Fruit fly (Drosophila melanogaster): ENCODE data around the gene a5.

a5 gene

DNA sequence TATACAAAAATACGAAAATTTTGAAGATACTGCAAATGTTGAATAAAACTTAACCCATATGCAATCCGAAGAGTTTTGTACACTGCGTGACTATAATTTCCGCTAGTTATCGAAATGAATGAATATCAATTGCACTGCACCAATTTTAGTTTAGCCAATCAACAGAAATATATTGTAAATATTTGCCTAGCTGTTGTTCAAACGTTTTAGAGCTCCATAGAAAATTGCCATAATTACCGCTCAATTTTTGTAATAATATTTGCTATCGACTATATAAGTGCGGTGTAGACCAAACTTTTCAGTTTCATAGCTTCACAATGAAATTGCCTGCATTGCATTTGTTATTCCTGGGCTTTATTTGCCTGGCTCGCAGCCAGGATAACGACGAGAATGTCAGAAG, at the start of gene a5:
Gene a5, plus strand, starts transcription at position 301 of the 400 bp plus-strand sequence.
- no peak for TF ChIP-seq insv (optimal IDR thresholded peaks at IDR 0.05)

DNA sequence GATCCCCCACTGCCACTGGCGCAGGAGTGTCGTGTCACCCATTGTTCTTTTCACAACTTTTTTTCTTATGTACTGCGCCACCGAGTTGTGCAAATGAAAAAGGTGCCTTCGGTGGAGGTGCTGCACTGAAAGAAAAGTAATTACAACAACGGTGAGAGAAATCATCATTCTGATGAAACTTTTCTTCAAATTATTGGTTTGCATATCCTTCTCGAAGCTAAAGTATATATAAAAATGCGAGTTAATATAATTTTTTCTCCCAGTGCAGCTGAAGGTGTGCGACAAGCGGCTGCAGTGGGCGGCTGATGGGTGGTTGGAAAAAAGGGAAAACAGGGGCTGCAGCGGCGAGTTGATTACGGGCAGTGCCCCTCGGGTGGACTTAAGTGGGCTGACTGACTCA, 16.6 kb upstream of the a5 start:
- TF ChIP-seq ttk (optimal IDR thresholded peaks at IDR 0.05) = no peak
- TF ChIP-seq Myc (optimal IDR thresholded peaks at IDR 0.05) = no peak
- TF ChIP-seq Sin3A (optimal IDR thresholded peaks at IDR 0.05) = no peak
- TF ChIP-seq insv (optimal IDR thresholded peaks at IDR 0.05) = no peak
- no peak for TF ChIP-seq psq (optimal IDR thresholded peaks at IDR 0.05)
- no peak for TF ChIP-seq h (optimal IDR thresholded peaks at IDR 0.05)

DNA sequence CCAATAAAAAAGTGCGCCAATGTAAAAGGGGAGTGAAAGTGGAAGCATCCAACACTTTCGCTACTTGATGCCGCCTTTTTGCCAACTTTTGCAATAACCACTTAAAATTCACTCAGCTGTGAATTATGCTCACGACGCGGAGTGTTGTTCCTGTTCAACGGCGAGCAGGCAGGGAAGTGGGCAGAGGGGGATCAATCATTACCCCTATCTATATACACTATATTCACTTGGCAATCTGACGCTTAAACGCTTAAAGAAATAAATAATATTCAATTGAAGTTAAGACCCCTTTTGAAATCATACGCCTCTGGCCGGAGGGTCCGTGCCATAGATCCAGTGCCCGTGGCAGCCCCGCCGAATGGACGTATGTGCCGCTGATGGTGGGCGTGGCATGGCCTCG, 13.7 kb upstream of the a5 start:
- no peak for TF ChIP-seq h (optimal IDR thresholded peaks at IDR 0.05)
- no peak for TF ChIP-seq insv (optimal IDR thresholded peaks at IDR 0.05)
- TF ChIP-seq psq (optimal IDR thresholded peaks at IDR 0.05) = no peak
- no peak for TF ChIP-seq Sin3A (optimal IDR thresholded peaks at IDR 0.05)
- TF ChIP-seq ttk (optimal IDR thresholded peaks at IDR 0.05) = no peak
- TF ChIP-seq Myc (optimal IDR thresholded peaks at IDR 0.05) = no peak

DNA sequence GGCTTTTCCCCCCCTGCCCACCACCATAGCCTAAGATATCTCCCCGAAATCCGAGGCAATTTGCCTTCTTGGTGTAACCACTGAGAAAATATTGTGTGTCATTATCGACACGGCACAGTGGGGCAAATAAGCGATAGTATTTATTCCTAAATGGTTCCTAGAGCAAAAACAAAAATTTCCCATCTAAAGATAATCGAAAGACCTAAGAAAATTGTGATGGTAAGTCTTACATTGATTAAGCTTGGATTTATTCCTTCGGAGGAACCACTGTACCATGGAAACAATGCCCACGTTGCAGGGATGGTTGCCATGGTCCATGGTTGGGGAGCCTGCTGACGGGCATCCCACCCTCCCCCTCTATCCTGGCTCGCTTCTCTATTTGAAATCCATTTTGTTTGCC, 12.5 kb upstream of the a5 start:
- TF ChIP-seq psq (optimal IDR thresholded peaks at IDR 0.05) = no peak
- no peak for TF ChIP-seq Myc (optimal IDR thresholded peaks at IDR 0.05)
- no peak for TF ChIP-seq Sin3A (optimal IDR thresholded peaks at IDR 0.05)
- no peak for TF ChIP-seq ttk (optimal IDR thresholded peaks at IDR 0.05)
- no peak for TF ChIP-seq insv (optimal IDR thresholded peaks at IDR 0.05)
- no peak for TF ChIP-seq h (optimal IDR thresholded peaks at IDR 0.05)

DNA sequence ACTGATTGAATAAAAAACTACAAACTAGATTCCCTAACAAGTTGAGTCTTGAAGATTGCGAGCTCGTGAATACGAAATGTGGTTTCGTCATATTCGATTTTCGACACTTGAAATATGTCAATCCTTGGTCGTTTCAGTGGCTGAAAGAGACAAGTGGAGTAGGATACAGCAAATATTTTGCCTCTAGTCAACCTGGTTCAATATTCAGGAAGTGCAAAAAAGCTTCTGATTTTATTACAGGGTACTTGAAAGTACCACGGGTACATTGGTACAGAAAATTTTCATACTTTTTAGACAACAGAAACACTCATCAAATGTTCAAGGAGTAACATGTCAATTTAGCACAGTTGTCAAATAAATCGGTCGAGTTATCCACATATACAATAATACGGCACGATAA, 4.9 kb downstream of the a5 start, which contains the start of gene CG5440:
Gene CG5440, plus strand, starts transcription at position 301 of the 400 bp plus-strand sequence.
- TF ChIP-seq h (optimal IDR thresholded peaks at IDR 0.05) = no peak
- TF ChIP-seq ttk (optimal IDR thresholded peaks at IDR 0.05) = no peak
- TF ChIP-seq psq (optimal IDR thresholded peaks at IDR 0.05) = no peak
- no peak for TF ChIP-seq Sin3A (optimal IDR thresholded peaks at IDR 0.05)
- TF ChIP-seq Myc (optimal IDR thresholded peaks at IDR 0.05) = no peak
- no peak for TF ChIP-seq insv (optimal IDR thresholded peaks at IDR 0.05)

DNA sequence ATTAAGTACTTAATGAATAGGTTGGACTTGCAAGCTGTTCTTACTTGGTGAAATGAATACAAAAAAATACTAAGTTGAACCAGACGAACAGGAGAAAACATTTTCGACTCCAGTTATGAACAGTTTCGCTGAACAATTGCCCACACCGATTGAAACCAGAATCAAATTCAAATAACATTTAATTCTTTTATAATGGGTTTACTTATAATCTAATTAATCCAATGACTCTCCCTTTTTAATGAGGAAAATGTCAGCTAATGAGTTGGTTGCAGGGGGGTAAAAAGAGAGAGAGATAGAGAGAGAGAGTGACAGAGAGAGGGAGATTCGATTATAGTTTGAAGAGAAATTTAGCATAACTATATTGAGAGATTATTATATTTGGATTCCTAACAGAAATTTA, 13.0 kb downstream of the a5 start, which contains the start of gene CG33923:
Gene CG33923, minus strand, starts transcription at position 101 of the 400 bp plus-strand sequence.
- no peak for TF ChIP-seq Myc (optimal IDR thresholded peaks at IDR 0.05)
- no peak for TF ChIP-seq ttk (optimal IDR thresholded peaks at IDR 0.05)
- no peak for TF ChIP-seq psq (optimal IDR thresholded peaks at IDR 0.05)
- TF ChIP-seq insv (optimal IDR thresholded peaks at IDR 0.05) = no peak
- no peak for TF ChIP-seq Sin3A (optimal IDR thresholded peaks at IDR 0.05)
- TF ChIP-seq h (optimal IDR thresholded peaks at IDR 0.05) = no peak

DNA sequence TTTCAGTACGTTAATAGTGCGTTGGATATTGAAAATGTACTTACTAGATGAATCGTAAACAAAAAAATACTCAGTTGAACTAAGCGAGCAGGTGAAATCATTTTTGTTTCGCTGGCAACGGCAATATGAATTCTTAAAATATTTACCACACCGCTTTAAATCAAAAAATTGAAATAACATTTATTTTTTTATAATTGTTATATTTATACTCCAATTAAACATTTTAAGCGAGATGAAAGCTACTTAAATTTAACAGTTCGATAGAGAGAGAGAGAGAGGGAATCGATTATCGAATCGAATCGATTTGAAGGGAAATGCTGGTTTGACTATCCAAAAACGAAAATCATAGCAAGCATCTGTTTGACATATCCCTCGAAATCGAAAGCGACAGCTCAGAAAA, 15.1 kb downstream of the a5 start, which contains the start of the genes CG33922 and Cdlc2:
Gene CG33922, minus strand, starts transcription at position 101 of the 400 bp plus-strand sequence.
Gene Cdlc2, plus strand, starts transcription at position 330 of the 400 bp plus-strand sequence.
- TF ChIP-seq ttk (optimal IDR thresholded peaks at IDR 0.05) (no peak), psq (optimal IDR thresholded peaks at IDR 0.05) (no peak), insv (optimal IDR thresholded peaks at IDR 0.05) (no peak), h (optimal IDR thresholded peaks at IDR 0.05) (no peak), Sin3A (optimal IDR thresholded peaks at IDR 0.05) (no peak), Myc (optimal IDR thresholded peaks at IDR 0.05) (no peak)

DNA sequence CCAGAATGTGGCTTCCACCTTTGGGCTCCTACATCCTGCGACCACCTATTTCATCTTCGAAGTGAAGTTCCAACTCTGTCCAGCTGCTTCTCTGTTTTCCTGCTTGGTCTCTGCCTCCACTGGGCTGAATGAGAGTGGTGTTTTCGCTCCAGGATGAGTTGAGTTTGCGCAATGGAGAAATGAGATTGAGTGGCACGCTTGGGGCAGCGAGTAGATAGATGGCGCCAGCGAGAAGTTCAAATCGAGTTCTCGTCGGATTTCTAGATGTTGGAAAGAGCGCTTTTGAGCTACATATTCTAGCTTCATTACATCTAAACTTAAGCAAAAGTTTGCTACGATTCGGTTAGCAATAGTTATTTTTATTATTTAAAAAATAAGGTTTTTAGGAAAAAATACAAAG, 17.1 kb downstream of the a5 start:
- TF ChIP-seq insv (optimal IDR thresholded peaks at IDR 0.05) (no peak), psq (optimal IDR thresholded peaks at IDR 0.05) (no peak), Myc (optimal IDR thresholded peaks at IDR 0.05) (no peak)

DNA sequence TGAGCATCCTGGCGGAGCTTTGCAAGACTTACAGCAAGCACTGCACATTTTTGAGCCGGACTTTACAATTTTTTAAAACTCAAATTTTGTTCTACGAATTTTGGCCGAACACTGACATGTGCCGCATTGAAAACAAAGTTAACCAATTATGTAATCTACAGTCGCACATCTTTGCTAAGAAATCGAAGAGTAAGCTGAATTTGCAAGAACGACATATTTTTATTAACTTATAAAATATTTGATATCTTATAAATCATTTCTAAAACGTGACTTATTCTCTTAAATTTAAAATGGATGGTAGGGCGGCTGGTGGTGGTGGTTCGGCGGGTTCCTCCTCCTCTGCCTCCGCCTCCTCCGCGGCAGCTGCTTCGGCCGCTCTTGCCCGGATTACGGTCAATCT, 23.8 kb downstream of the a5 start, which contains the start of gene CG5556:
Gene CG5556, minus strand, starts transcription at position 101 of the 400 bp plus-strand sequence.
- no peak for TF ChIP-seq insv (optimal IDR thresholded peaks at IDR 0.05)
- TF ChIP-seq Myc (optimal IDR thresholded peaks at IDR 0.05) = no peak
- TF ChIP-seq psq (optimal IDR thresholded peaks at IDR 0.05) = no peak

DNA sequence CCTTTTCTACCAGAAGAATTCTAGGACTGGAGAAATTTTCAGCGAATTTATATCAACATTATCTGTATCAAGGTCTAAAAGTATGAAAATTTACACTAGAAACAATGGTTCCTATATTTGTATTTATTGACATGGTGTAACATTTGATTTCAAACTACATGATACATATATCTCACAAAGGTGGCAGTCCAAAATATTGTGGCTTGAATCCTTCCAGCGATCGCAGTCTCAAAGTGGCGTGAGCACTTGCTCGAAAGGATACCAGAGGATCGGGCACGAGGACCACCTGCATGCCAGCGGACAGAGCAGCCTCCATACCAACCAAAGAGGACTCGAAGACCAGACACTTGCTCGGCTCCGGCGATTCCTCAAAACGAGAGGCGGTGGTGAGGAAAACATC, 25.0 kb downstream of the a5 start, which contains the start of gene CG5561:
Gene CG5561, minus strand, starts transcription at position 101 of the 400 bp plus-strand sequence.
- TF ChIP-seq Myc (optimal IDR thresholded peaks at IDR 0.05) (no peak), psq (optimal IDR thresholded peaks at IDR 0.05) (no peak), insv (optimal IDR thresholded peaks at IDR 0.05) (no peak), h (optimal IDR thresholded peaks at IDR 0.05) (no peak), Sin3A (optimal IDR thresholded peaks at IDR 0.05) (no peak), ttk (optimal IDR thresholded peaks at IDR 0.05) (no peak)

DNA sequence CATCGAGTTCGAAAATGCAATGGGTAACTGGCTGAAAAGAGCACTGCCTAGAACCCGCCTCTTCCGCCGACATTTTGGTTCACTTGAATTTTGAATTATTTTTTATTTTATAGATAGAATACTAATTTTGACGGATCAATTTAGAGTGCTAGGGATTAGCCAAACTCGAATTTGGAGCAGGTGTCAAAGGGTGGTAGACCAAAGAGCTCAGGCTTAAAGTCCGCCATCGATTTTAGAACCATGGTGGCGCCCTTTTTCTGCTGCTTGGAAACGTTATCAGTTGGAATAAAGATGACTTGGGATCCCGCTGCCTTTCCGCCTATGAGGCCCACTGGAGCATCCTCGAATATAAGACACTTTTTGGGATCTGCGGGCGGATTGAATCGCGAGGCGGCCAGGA, 25.9 kb downstream of the a5 start, which contains the start of gene CG31924:
Gene CG31924, minus strand, starts transcription at position 101 of the 400 bp plus-strand sequence.
- TF ChIP-seq Sin3A (optimal IDR thresholded peaks at IDR 0.05) (no peak), ttk (optimal IDR thresholded peaks at IDR 0.05) (no peak), insv (optimal IDR thresholded peaks at IDR 0.05) (no peak), h (optimal IDR thresholded peaks at IDR 0.05) (no peak), Myc (optimal IDR thresholded peaks at IDR 0.05) (no peak), psq (optimal IDR thresholded peaks at IDR 0.05) (no peak)

DNA sequence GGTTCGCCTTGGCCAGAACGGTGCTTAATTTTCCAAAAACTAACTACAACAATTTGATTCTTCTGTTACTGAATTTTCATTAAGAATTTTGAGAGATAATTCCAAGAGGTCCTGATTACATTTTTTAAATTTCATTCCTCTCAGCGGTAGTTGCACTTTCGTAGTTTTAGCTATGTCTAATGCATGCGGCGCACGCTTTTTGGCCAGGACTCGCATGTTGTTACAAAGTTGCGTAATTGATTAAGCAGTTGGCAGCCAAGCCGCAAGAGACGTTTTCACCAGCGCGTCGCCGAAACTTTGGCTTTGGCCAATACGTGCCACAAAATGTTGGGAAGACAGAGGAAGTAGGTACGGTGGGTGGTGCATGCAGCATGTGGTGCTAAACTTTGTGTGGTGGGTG, 26.9 kb downstream of the a5 start, which contains the start of gene CG5565:
Gene CG5565, minus strand, starts transcription at position 101 of the 400 bp plus-strand sequence.
- TF ChIP-seq ttk (optimal IDR thresholded peaks at IDR 0.05) (no peak), psq (optimal IDR thresholded peaks at IDR 0.05) (no peak), insv (optimal IDR thresholded peaks at IDR 0.05) (no peak)

DNA sequence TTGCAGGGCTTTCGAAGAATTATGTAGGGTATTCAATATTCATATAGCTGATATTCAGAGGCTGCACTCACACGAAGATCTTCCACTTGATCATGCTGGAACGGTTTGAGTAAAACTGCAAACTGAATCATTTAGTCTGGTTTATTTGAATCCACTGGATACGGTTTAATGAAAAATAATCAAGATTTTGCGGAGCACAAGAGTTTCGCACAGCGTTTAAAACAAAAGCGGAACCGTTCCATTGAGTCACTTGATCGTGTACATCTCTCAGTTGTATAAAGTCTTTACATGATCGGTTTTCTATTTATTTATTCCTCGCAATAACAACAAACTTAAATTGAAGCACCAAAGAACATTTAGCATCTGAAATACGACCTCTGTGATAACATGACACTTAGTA, 30.7 kb downstream of the a5 start, which contains the start of gene CG31659:
Gene CG31659, minus strand, starts transcription at position 101 of the 400 bp plus-strand sequence.
- TF ChIP-seq ttk (optimal IDR thresholded peaks at IDR 0.05) = no peak
- TF ChIP-seq insv (optimal IDR thresholded peaks at IDR 0.05) = no peak
- TF ChIP-seq Myc (optimal IDR thresholded peaks at IDR 0.05) = no peak
- TF ChIP-seq psq (optimal IDR thresholded peaks at IDR 0.05) = no peak
- TF ChIP-seq Sin3A (optimal IDR thresholded peaks at IDR 0.05) = no peak
- TF ChIP-seq h (optimal IDR thresholded peaks at IDR 0.05) = no peak
